Worm (Caenorhabditis elegans) whole organism, L1 larva: ENCODE data around the gene dhrs-4.
A peak's percentile ranks its signal among the peaks of the same experiment; 100 is the strongest.

Source experiments
- aly-2 ChIP-seq: fragments of 150-350 bp; optimal IDR thresholded peaks from 2 replicates; lab custom pipeline; 2014; ENCODE audit warnings: missing biosample characterization, missing genetic modification characterization
- ama-1 ChIP-seq: fragments of 150-350 bp; optimal IDR thresholded peaks from 2 replicates; lab custom pipeline; 2014
- blmp-1 ChIP-seq: fragments of 150-350 bp; optimal IDR thresholded peaks from 2 replicates; lab custom pipeline; 2014; ENCODE audit warnings: missing biosample characterization, missing genetic modification characterization
- ceh-63 ChIP-seq: fragments of 200-800 bp; sonication (Bioruptor generic); optimal IDR thresholded peaks from 2 replicates; lab custom pipeline; 2018; ENCODE audit warnings: mild to moderate bottlenecking, missing genetic modification characterization, missing compliant biosample characterization
- ceh-8 ChIP-seq: fragments of 200-800 bp; sonication (Bioruptor generic); optimal IDR thresholded peaks from 2 replicates; lab custom pipeline; 2018; ENCODE audit warnings: mild to moderate bottlenecking, missing genetic modification characterization, moderate library complexity, missing compliant biosample characterization
- ceh-82 ChIP-seq, 3 experiments: fragments of 150-350 bp in 1 of 3; sonication (generic microtip) in 2 of 3; optimal IDR thresholded peaks; 2 replicates each; lab custom pipeline; 2014 to 2017; ENCODE audit warnings: missing biosample characterization in 3 of 3, missing genetic modification characterization in 3 of 3
- ceh-88 ChIP-seq: fragments of 200-800 bp; sonication (Bioruptor generic); IDR thresholded peaks from 2 replicates; pipeline ENCODE4 v1.3.6; 2022; ENCODE audit warnings: missing genetic modification characterization, missing compliant biosample characterization
- ceh-90 ChIP-seq: sonication (generic microtip); optimal IDR thresholded peaks from 2 replicates; lab custom pipeline; 2016; ENCODE audit warnings: missing genetic modification characterization, missing compliant biosample characterization
- ces-1 ChIP-seq: fragments of 150-350 bp; optimal IDR thresholded peaks from 2 replicates; lab custom pipeline; 2014; ENCODE audit warnings: missing biosample characterization, missing genetic modification reagents, missing genetic modification characterization
- dsc-1 ChIP-seq: sonication (generic microtip); optimal IDR thresholded peaks from 2 replicates; lab custom pipeline; 2016; ENCODE audit warnings: mild to moderate bottlenecking, missing genetic modification characterization, missing compliant biosample characterization
- efl-1 ChIP-seq, 4 experiments: fragments of 150-350 bp; optimal IDR thresholded peaks in 3 of 4; peaks in 1 of 4; 1 replicate in 1 of 4; 2 replicates in 3 of 4; lab custom pipeline; 2014; ENCODE audit warnings: missing biosample characterization in 2 of 4, missing genetic modification characterization in 2 of 4, missing genetic modification reagents in 2 of 4
- efl-3 ChIP-seq: fragments of 200-800 bp; sonication (Bioruptor generic); optimal IDR thresholded peaks from 2 replicates; lab custom pipeline; 2018; ENCODE audit warnings: mild to moderate bottlenecking, missing genetic modification characterization, missing compliant biosample characterization
- egl-13 ChIP-seq: sonication (generic microtip); optimal IDR thresholded peaks from 2 replicates; lab custom pipeline; 2016; ENCODE audit warnings: missing genotype, missing genetic modification reagents, missing genetic modification characterization, missing compliant biosample characterization
- elt-2 ChIP-seq: sonication (generic microtip); optimal IDR thresholded peaks from 2 replicates; lab custom pipeline; 2016; ENCODE audit warnings: missing genetic modification characterization, mild to moderate bottlenecking, inconsistent platforms, missing compliant biosample characterization, missing genetic modification reagents
- elt-3 ChIP-seq, 6 experiments: fragments of 150-350 bp in 1 of 6; sonication (generic microtip); optimal IDR thresholded peaks; 2 replicates each; lab custom pipeline; 2017 to 2018; ENCODE audit warnings: missing biosample characterization in 6 of 6, missing genetic modification characterization in 6 of 6, inconsistent platforms in 1 of 6
- fkh-10 ChIP-seq: sonication (generic microtip); optimal IDR thresholded peaks from 2 replicates; lab custom pipeline; 2017; ENCODE audit warnings: missing biosample characterization, missing genetic modification reagents, missing genetic modification characterization
- grh-1 ChIP-seq: fragments of 200-800 bp; sonication (Bioruptor generic); IDR thresholded peaks from 2 replicates; pipeline ENCODE4 v1.3.6; 2022; ENCODE audit warnings: missing genetic modification reagents, missing genetic modification characterization, missing compliant biosample characterization
- hlh-17 ChIP-seq: fragments of 200-800 bp; sonication (Bioruptor generic); optimal IDR thresholded peaks from 2 replicates; lab custom pipeline; 2018; ENCODE audit warnings: missing genetic modification characterization, mild to moderate bottlenecking, missing compliant biosample characterization, moderate library complexity, borderline replicate concordance
- hlh-4 ChIP-seq: sonication (generic microtip); optimal IDR thresholded peaks from 2 replicates; lab custom pipeline; 2016; ENCODE audit warnings: mild to moderate bottlenecking, missing genetic modification characterization, missing compliant biosample characterization
- hpl-2 ChIP-seq: fragments of 150-350 bp; optimal IDR thresholded peaks from 2 replicates; lab custom pipeline; 2014; ENCODE audit warnings: missing biosample characterization, missing genetic modification reagents, missing genetic modification characterization
- irx-1 ChIP-seq: sonication (generic microtip); optimal IDR thresholded peaks from 2 replicates; lab custom pipeline; 2016; ENCODE audit warnings: missing genetic modification characterization, missing compliant biosample characterization
- isw-1 ChIP-seq: fragments of 200-800 bp; sonication (Bioruptor generic); IDR thresholded peaks from 2 replicates; pipeline ENCODE4 v1.3.6; 2022; ENCODE audit warnings: missing genetic modification characterization, missing compliant biosample characterization
- jun-1 ChIP-seq: fragments of 150-350 bp; optimal IDR thresholded peaks from 2 replicates; lab custom pipeline; 2014; ENCODE audit warnings: missing biosample characterization, missing genetic modification reagents, missing genetic modification characterization
- lin-13 ChIP-seq: fragments of 150-350 bp; optimal IDR thresholded peaks from 2 replicates; lab custom pipeline; 2014; ENCODE audit warnings: missing biosample characterization, missing genetic modification reagents, missing genetic modification characterization
- lin-14 ChIP-seq: fragments of 200-800 bp; sonication (Bioruptor generic); optimal IDR thresholded peaks from 2 replicates; lab custom pipeline; 2018; ENCODE audit warnings: mild to moderate bottlenecking, missing genetic modification characterization, moderate library complexity, missing compliant biosample characterization
- lin-35 ChIP-seq, 2 experiments: fragments of 150-350 bp; optimal IDR thresholded peaks; 2 replicates each; lab custom pipeline; 2014; ENCODE audit warnings: missing biosample characterization in 2 of 2, missing genetic modification characterization in 2 of 2, missing genetic modification reagents in 2 of 2
- lin-39 ChIP-seq: fragments of 150-350 bp; optimal IDR thresholded peaks from 2 replicates; lab custom pipeline; 2014; ENCODE audit warnings: missing biosample characterization, missing genetic modification reagents, missing genetic modification characterization
- lir-3 ChIP-seq: sonication (generic microtip); optimal IDR thresholded peaks from 2 replicates; lab custom pipeline; 2016; ENCODE audit warnings: mild to moderate bottlenecking, missing genetic modification characterization, moderate library complexity, missing compliant biosample characterization; ENCODE audit not compliant: poor library complexity
- lsy-2 ChIP-seq, 2 experiments: fragments of 150-350 bp; optimal IDR thresholded peaks; 2 replicates each; lab custom pipeline; 2014; ENCODE audit warnings: missing biosample characterization in 2 of 2, missing genetic modification characterization in 2 of 2
- mab-9 ChIP-seq: fragments of 200-800 bp; sonication (Bioruptor generic); IDR thresholded peaks from 2 replicates; pipeline ENCODE4 v1.3.6; 2022; ENCODE audit warnings: missing genetic modification reagents, missing genetic modification characterization, missing compliant biosample characterization
- nhr-11 ChIP-seq: fragments of 150-350 bp; optimal IDR thresholded peaks from 2 replicates; lab custom pipeline; 2014; ENCODE audit warnings: missing biosample characterization, missing genetic modification characterization
- nhr-19 ChIP-seq: fragments of 200-800 bp; sonication (Bioruptor generic); conservative IDR thresholded peaks from 2 replicates; pipeline ENCODE4 v1.3.6; 2022; ENCODE audit warnings: missing genetic modification characterization, missing compliant biosample characterization
- nhr-76 ChIP-seq: sonication (generic microtip); optimal IDR thresholded peaks from 2 replicates; lab custom pipeline; 2017; ENCODE audit warnings: missing biosample characterization, missing genetic modification characterization
- nhr-77 ChIP-seq: fragments of 150-350 bp; optimal IDR thresholded peaks from 2 replicates; lab custom pipeline; 2014; ENCODE audit warnings: missing biosample characterization, missing genetic modification characterization
- pag-3 ChIP-seq: sonication (generic microtip); optimal IDR thresholded peaks from 2 replicates; lab custom pipeline; 2017; ENCODE audit warnings: missing genetic modification characterization, mild to moderate bottlenecking, missing compliant biosample characterization, antibody characterized with exemption, borderline replicate concordance; ENCODE audit not compliant: insufficient read depth
- pqm-1 ChIP-seq: sonication (generic microtip); optimal IDR thresholded peaks from 3 replicates; lab custom pipeline; 2017; ENCODE audit warnings: missing biosample characterization, missing genetic modification characterization
- rnt-1 ChIP-seq: sonication (generic microtip); optimal IDR thresholded peaks from 2 replicates; lab custom pipeline; 2016; ENCODE audit warnings: mild to moderate bottlenecking, missing genetic modification characterization, moderate library complexity, missing compliant biosample characterization
- snpc-4 ChIP-seq: fragments of 150-350 bp; optimal IDR thresholded peaks from 2 replicates; lab custom pipeline; 2014; ENCODE audit warnings: missing biosample characterization, missing genetic modification characterization
- sptf-1 ChIP-seq: fragments of 150-350 bp; optimal IDR thresholded peaks from 2 replicates; lab custom pipeline; 2014; ENCODE audit warnings: missing biosample characterization, missing genetic modification characterization
- sup-37 ChIP-seq: fragments of 200-800 bp; sonication (Bioruptor generic); optimal IDR thresholded peaks from 2 replicates; lab custom pipeline; 2018; ENCODE audit warnings: mild to moderate bottlenecking, missing genetic modification characterization, missing compliant biosample characterization
- tbx-2 ChIP-seq: sonication (generic microtip); optimal IDR thresholded peaks from 2 replicates; lab custom pipeline; 2016; ENCODE audit warnings: missing genetic modification characterization, missing compliant biosample characterization
- unc-30 ChIP-seq: sonication (generic microtip); optimal IDR thresholded peaks from 2 replicates; lab custom pipeline; 2017; ENCODE audit warnings: missing biosample characterization, missing genetic modification characterization
- unc-86 ChIP-seq: sonication (generic microtip); optimal IDR thresholded peaks from 2 replicates; lab custom pipeline; 2016; ENCODE audit warnings: missing genetic modification characterization, missing compliant biosample characterization
- vab-15 ChIP-seq: sonication (generic microtip); optimal IDR thresholded peaks from 2 replicates; lab custom pipeline; 2017; ENCODE audit warnings: missing genotype, mild to moderate bottlenecking, missing genetic modification characterization, missing compliant biosample characterization

dhrs-4 gene

DNA sequence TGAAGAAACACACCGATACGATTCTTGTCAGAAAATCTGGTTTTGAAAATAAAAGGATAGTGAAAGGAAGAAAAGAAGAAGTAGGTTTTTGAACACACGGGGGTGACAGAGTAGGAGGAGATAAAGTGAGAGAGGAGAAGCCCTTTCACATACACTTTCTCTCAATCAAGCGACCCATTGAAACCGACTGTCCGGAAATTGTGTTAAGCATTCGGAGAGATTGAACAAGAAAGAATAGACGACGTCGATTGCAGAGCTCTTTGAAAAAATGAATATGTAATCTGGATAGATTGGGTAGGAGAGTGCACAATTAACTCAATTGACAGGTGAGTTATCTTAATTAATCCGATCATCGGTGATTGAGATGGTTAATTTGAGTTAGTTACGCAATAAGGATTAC is 21.1 kb upstream of the dhrs-4 start:
- TF ChIP-seq lin-14 (GFP tag; lab: Kevin White, UChicago) (peak; percentile 66), fkh-10 (GFP tag; lab: Kevin White, UChicago) (peak; percentile 60), lin-39 (tag; lab: Kevin White, UChicago) (no peak), blmp-1 (peak; percentile 64), grh-1 (no peak), lir-3 (tag; lab: Kevin White, UChicago) (no peak), jun-1 (tag; lab: Kevin White, UChicago) (no peak), mab-9 (GFP tag; lab: Robert Waterston, UW) (0 out of 2 replicates have a peak, but pooled peaks have one; percentile 19)
- TF ChIP-seq, all 84 proteins: peak for 4

DNA sequence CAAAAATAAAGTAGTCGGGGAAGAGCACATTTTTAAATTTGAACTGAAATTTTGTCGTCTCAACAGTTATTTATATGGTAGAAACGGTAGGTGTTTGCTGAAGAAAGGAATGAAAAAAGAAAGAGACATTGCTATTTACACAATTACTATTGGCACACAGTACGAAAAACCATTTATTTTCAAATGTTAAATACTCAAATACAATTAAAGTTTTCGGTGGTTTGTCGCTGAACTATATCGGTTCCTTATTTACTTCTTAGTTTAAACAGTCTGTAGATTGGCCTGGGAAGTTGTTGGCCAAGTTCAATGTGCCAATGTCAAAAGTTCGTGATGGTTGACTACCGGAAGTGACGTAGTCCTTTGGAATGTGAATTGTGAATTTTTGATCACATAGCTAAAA is 18.4 kb upstream of the dhrs-4 start, which contains the start of gene ttr-27:
ttr-27 (minus strand) TSS at position 45 of the 400 bp plus-strand sequence.
- TF ChIP-seq lin-14 (GFP tag; lab: Kevin White, UChicago) (peak; percentile 34), unc-30 (tag; lab: Kevin White, UChicago) (no peak), hpl-2 (GFP tag; lab: Kevin White, UChicago) (no peak), lsy-2 (tag; optimal IDR thresholded peaks at IDR 0.05; lab: Kevin White, UChicago) (no peak), rnt-1 (no peak), tbx-2 (tag; lab: Kevin White, UChicago) (peak; percentile 36), efl-1 (optimal IDR thresholded peaks at IDR 0.05; lab: Kevin White, UChicago) (no peak), efl-1 (GFP tag; optimal IDR thresholded peaks at IDR 0.05 in 1 of 2; lab: Kevin White, UChicago) (peak in 1 of 2 experiments; percentile 12), pqm-1 (no peak), nhr-76 (no peak), efl-3 (no peak), nhr-11 (no peak), ces-1 (no peak), nhr-19 (GFP tag; lab: Robert Waterston, UW) (no peak), ama-1 (lab: Kevin White, UChicago) (no peak), nhr-77 (peak; percentile 23), pag-3 (tag; lab: Kevin White, UChicago) (no peak), ceh-63 (no peak), lin-13 (GFP tag; lab: Kevin White, UChicago) (no peak)
- TF ChIP-seq, all 84 proteins: peak for 4

DNA sequence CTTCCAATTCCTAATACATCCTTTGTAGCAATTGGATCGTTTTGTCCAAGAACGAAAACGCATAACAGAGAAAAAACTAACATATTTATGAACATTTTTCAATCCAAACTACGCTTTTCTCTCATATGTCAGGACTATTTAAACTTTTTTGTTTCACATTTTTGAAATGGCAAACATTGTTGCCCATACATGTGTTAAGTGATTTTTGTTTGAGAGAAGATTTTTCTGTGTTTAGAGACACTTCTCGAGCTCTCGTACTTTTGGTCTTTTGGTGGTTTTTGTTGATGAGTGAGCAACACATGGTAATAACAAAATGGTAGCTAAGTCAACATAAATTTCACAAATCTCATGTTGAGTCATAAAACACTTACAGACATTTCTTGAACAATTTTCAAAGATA is 17.3 kb upstream of the dhrs-4 start, which contains the start of gene ttr-28:
ttr-28 (minus strand) TSS at position 101 of the 400 bp plus-strand sequence.
- TF ChIP-seq hlh-4 (tag; lab: Kevin White, UChicago) (no peak), ceh-88 (GFP tag; lab: Robert Waterston, UW) (no peak), lin-35 (GFP tag; optimal IDR thresholded peaks at IDR 0.05; lab: Kevin White, UChicago) (no peak), vab-15 (tag; lab: Kevin White, UChicago) (no peak), sptf-1 (tag; lab: Kevin White, UChicago) (no peak), hlh-17 (GFP tag; lab: Kevin White, UChicago) (no peak), rnt-1 (no peak), lin-14 (GFP tag; lab: Kevin White, UChicago) (no peak), dsc-1 (no peak), aly-2 (no peak), ceh-8 (GFP tag; lab: Kevin White, UChicago) (no peak), lir-3 (tag; lab: Kevin White, UChicago) (no peak)

DNA sequence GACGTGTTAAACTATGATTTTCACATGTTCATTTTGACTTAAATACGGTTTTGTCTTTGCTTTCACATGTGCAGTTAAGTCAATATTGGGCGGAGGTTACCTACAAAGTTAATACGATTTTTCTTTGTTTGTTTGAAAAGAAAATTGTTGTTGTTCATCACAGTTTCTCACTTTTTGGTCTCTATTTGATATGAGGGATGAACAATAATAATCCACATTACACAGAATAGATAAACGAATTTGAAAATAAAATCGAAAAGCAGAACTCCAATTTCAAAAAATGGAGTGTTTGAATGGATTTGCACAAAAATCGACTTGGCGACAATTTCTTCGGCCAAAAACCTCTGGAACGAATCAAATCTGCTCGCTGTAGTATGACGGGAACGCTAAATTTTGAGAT is 15.7 kb upstream of the dhrs-4 start, which contains the start of gene ttr-29:
ttr-29 (minus strand) TSS at position 101 of the 400 bp plus-strand sequence.
- no peak for TF ChIP-seq ceh-90 (tag; lab: Kevin White, UChicago)
- TF ChIP-seq ces-1, result no peak
- TF ChIP-seq pqm-1, result no peak
- TF ChIP-seq isw-1 (GFP tag; lab: Robert Waterston, UW), result no peak
- no peak for TF ChIP-seq elt-3 (tag; optimal IDR thresholded peaks at IDR 0.05; lab: Kevin White, UChicago)
- no peak for TF ChIP-seq ceh-82 (tag; optimal IDR thresholded peaks at IDR 0.05; lab: Kevin White, UChicago)
- no peak for TF ChIP-seq tbx-2 (tag; lab: Kevin White, UChicago)
- no peak for TF ChIP-seq snpc-4
- TF ChIP-seq sup-37 (GFP tag; lab: Kevin White, UChicago), result no peak
- no peak for TF ChIP-seq unc-86
- no peak for TF ChIP-seq lin-35 (GFP tag; optimal IDR thresholded peaks at IDR 0.05; lab: Kevin White, UChicago)
- no peak for TF ChIP-seq elt-2 (tag; lab: Kevin White, UChicago)
- no peak for TF ChIP-seq lin-39 (tag; lab: Kevin White, UChicago)
- no peak for TF ChIP-seq egl-13 (tag; lab: Kevin White, UChicago)
- TF ChIP-seq irx-1 (tag; lab: Kevin White, UChicago), result no peak
